Worm (Caenorhabditis elegans) whole organism, young adult: ENCODE data around the gene math-1.
A peak's percentile ranks its signal among the peaks of the same experiment; 100 is the strongest.
"Not testable (repeated sequence)": the region's sequence is repeated elsewhere in the genome, so short reads cannot be mapped to it uniquely, and the experiment has no call there.

ENCODE experiments used
- C06A6.2 ChIP-seq: fragments of 200-800 bp; sonication (Bioruptor generic); conservative IDR thresholded peaks from 2 replicates; pipeline ENCODE4 v1.3.6; 2022; ENCODE audit warnings: missing genetic modification characterization, missing compliant biosample characterization
- D2030.7 ChIP-seq: fragments of 200-800 bp; sonication (Bioruptor generic); IDR thresholded peaks from 2 replicates; pipeline ENCODE4 v1.3.6; 2022; ENCODE audit warnings: missing genetic modification reagents, missing genetic modification characterization, missing compliant biosample characterization
- F10E7.11 ChIP-seq: sonication (generic microtip); optimal IDR thresholded peaks from 2 replicates; lab custom pipeline; 2017; ENCODE audit warnings: mild to moderate bottlenecking, missing genetic modification characterization, moderate library complexity, missing compliant biosample characterization
- F52B5.7 ChIP-seq: sonication (generic microtip); optimal IDR thresholded peaks from 2 replicates; lab custom pipeline; 2016; ENCODE audit warnings: mild to moderate bottlenecking, missing genetic modification characterization, missing compliant biosample characterization
- T26A5.8 ChIP-seq: sonication (generic microtip); optimal IDR thresholded peaks from 2 replicates; lab custom pipeline; 2016; ENCODE audit warnings: missing genetic modification characterization, missing compliant biosample characterization
- Y53G8AR.9 ChIP-seq: fragments of 200-800 bp; sonication (Bioruptor generic); conservative IDR thresholded peaks from 2 replicates; pipeline ENCODE4 v1.3.6; 2022; ENCODE audit warnings: missing genetic modification reagents, missing genetic modification characterization, missing compliant biosample characterization
- Y95B8A.8 ChIP-seq: fragments of 200-800 bp; sonication (Bioruptor generic); IDR thresholded peaks from 2 replicates; pipeline ENCODE4 v1.3.6; 2022; ENCODE audit warnings: missing genetic modification reagents, missing genetic modification characterization, missing compliant biosample characterization
- athp-1 ChIP-seq: sonication (generic microtip); optimal IDR thresholded peaks from 2 replicates; lab custom pipeline; 2017; ENCODE audit warnings: mild to moderate bottlenecking, missing genetic modification characterization, missing compliant biosample characterization
- dpff-1 ChIP-seq: sonication (generic microtip); optimal IDR thresholded peaks from 2 replicates; lab custom pipeline; 2017; ENCODE audit warnings: mild to moderate bottlenecking, missing genetic modification characterization, missing compliant biosample characterization
- lin-26 ChIP-seq: fragments of 200-800 bp; sonication (Bioruptor generic); IDR thresholded peaks from 2 replicates; pipeline ENCODE4 v1.3.6; 2022; ENCODE audit warnings: missing genetic modification reagents, missing genetic modification characterization, missing compliant biosample characterization
- lin-35 ChIP-seq, 3 experiments: fragments of 150-350 bp in 2 of 3; sonication (generic microtip) in 1 of 3; optimal IDR thresholded peaks; 2 replicates each; lab custom pipeline; 2014 to 2018; ENCODE audit warnings: missing biosample characterization in 3 of 3, missing genetic modification characterization in 3 of 3, missing genetic modification reagents in 3 of 3
- lin-54 ChIP-seq: fragments of 200-800 bp; sonication (Bioruptor generic); optimal IDR thresholded peaks from 2 replicates; lab custom pipeline; 2018; ENCODE audit warnings: mild to moderate bottlenecking, missing genetic modification characterization, missing compliant biosample characterization
- lsl-1 ChIP-seq: fragments of 200-800 bp; sonication (Bioruptor generic); optimal IDR thresholded peaks from 2 replicates; lab custom pipeline; 2018; ENCODE audit warnings: mild to moderate bottlenecking, missing genetic modification characterization, moderate library complexity, missing compliant biosample characterization
- madf-3 ChIP-seq: fragments of 200-800 bp; sonication (Bioruptor generic); IDR thresholded peaks from 2 replicates; pipeline ENCODE4 v1.3.6; 2022; ENCODE audit warnings: missing genetic modification reagents, missing genetic modification characterization, missing compliant biosample characterization
- madf-6 ChIP-seq: fragments of 200-800 bp; sonication (Bioruptor generic); IDR thresholded peaks from 2 replicates; pipeline ENCODE4 v1.3.6; 2022; ENCODE audit warnings: missing genetic modification reagents, missing genetic modification characterization, missing compliant biosample characterization
- mcd-1 ChIP-seq: fragments of 200-800 bp; sonication (Bioruptor generic); IDR thresholded peaks from 2 replicates; pipeline ENCODE4 v1.3.6; 2022; ENCODE audit warnings: missing genetic modification reagents, missing genetic modification characterization, missing compliant biosample characterization
- mes-4 ChIP-seq: sonication (generic microtip); optimal IDR thresholded peaks from 2 replicates; lab custom pipeline; 2016; ENCODE audit warnings: missing genotype, missing genetic modification characterization, missing compliant biosample characterization
- mxl-1 ChIP-seq: sonication (generic microtip); optimal IDR thresholded peaks from 2 replicates; lab custom pipeline; 2016; ENCODE audit warnings: missing genetic modification characterization, missing compliant biosample characterization
- nfyb-1 ChIP-seq: fragments of 200-800 bp; sonication (Bioruptor generic); IDR thresholded peaks from 2 replicates; pipeline ENCODE4 v1.3.6; 2022; ENCODE audit warnings: missing genetic modification reagents, missing genetic modification characterization, missing compliant biosample characterization
- nhr-120 ChIP-seq: fragments of 200-800 bp; sonication (Bioruptor generic); IDR thresholded peaks from 2 replicates; pipeline ENCODE4 v1.3.6; 2022; ENCODE audit warnings: missing genetic modification characterization, missing compliant biosample characterization
- nhr-80 ChIP-seq: sonication (generic microtip); optimal IDR thresholded peaks from 2 replicates; lab custom pipeline; 2016; ENCODE audit warnings: missing genetic modification characterization, missing compliant biosample characterization
- rec-8 ChIP-seq, 2 experiments: sonication (generic microtip); optimal IDR thresholded peaks; 2 replicates each; lab custom pipeline; 2016; ENCODE audit warnings: mild to moderate bottlenecking in 2 of 2, missing genetic modification characterization in 2 of 2, missing genetic modification reagents in 2 of 2, missing genotype in 2 of 2, missing biosample characterization in 1 of 2, missing compliant biosample characterization in 1 of 2, moderate library complexity in 1 of 2
- rpc-1 ChIP-seq, 2 experiments: fragments of 150-350 bp in 1 of 2; sonication (generic microtip) in 1 of 2; optimal IDR thresholded peaks; 2 replicates each; lab custom pipeline; 2014 to 2018; ENCODE audit warnings: missing biosample characterization in 1 of 2, missing genetic modification characterization in 1 of 2, missing genetic modification reagents in 1 of 2, missing genotype in 1 of 2
- snpc-1.3 ChIP-seq: sonication (generic microtip); optimal IDR thresholded peaks from 2 replicates; lab custom pipeline; 2017; ENCODE audit warnings: missing genetic modification characterization, mild to moderate bottlenecking, missing compliant biosample characterization, antibody characterized with exemption, moderate library complexity, missing genotype, missing genetic modification reagents; ENCODE audit not compliant: insufficient read depth
- snpc-3.4 ChIP-seq: sonication (generic microtip); optimal IDR thresholded peaks from 2 replicates; lab custom pipeline; 2017; ENCODE audit warnings: missing genetic modification characterization, mild to moderate bottlenecking, missing compliant biosample characterization, antibody characterized with exemption, moderate library complexity, missing genotype, missing genetic modification reagents
- tbp1 ChIP-seq: fragments of 200-800 bp; sonication (Bioruptor generic); optimal IDR thresholded peaks from 2 replicates; lab custom pipeline; 2018; ENCODE audit warnings: mild to moderate bottlenecking, missing genetic modification characterization, missing compliant biosample characterization
- zfh-2 ChIP-seq: fragments of 200-800 bp; sonication (Bioruptor generic); conservative IDR thresholded peaks from 2 replicates; pipeline ENCODE4 v1.3.6; 2022; ENCODE audit warnings: missing genetic modification reagents, missing genetic modification characterization, missing compliant biosample characterization
- ztf-22 ChIP-seq: fragments of 200-800 bp; sonication (Bioruptor generic); optimal IDR thresholded peaks from 2 replicates; lab custom pipeline; 2018; ENCODE audit warnings: mild to moderate bottlenecking, missing genetic modification characterization, moderate library complexity, missing compliant biosample characterization
- ztf-3 ChIP-seq: fragments of 200-800 bp; sonication (Bioruptor generic); optimal IDR thresholded peaks from 2 replicates; lab custom pipeline; 2018; ENCODE audit warnings: mild to moderate bottlenecking, missing genetic modification characterization, missing compliant biosample characterization
- ztf-6 ChIP-seq: fragments of 200-800 bp; sonication (Bioruptor generic); IDR thresholded peaks from 2 replicates; pipeline ENCODE4 v1.3.6; 2022; ENCODE audit warnings: missing genetic modification reagents, missing genetic modification characterization, missing compliant biosample characterization

Gene math-1

ce11 chrII:2031852-2032251 lies 14.6 kb downstream of the math-1 start, which contains the start of gene bath-5:
Gene bath-5 (minus strand): TSS chrII:2031952.
- TF ChIP-seq madf-6 (peak; percentile 42; the same call in 1 of the 2 replicates), D2030.7 (GFP tag; lab: Robert Waterston, UW) (peak; percentile 40; the same call in 1 of the 2 replicates), Y95B8A.8 (GFP tag; lab: Robert Waterston, UW) (no peak), lsl-1 (GFP tag; lab: Kevin White, UChicago) (peak; percentile 82)
- TF ChIP-seq, all 124 proteins: peak for 3

ce11 chrII:2030367-2030766 lies 16.1 kb downstream of the math-1 start, which contains the start of gene bath-3:
Gene bath-3 (minus strand): TSS chrII:2030467.
- TF ChIP-seq nfyb-1 (GFP tag; lab: Robert Waterston, UW) (no peak), T26A5.8 (tag; lab: Kevin White, UChicago) (no peak), nhr-80 (tag; lab: Kevin White, UChicago) (no peak), athp-1 (peak; percentile 15), F10E7.11 (tag; lab: Kevin White, UChicago) (no peak), mes-4 (tag; lab: Kevin White, UChicago) (no peak), ztf-6 (GFP tag; lab: Robert Waterston, UW) (no peak), lsl-1 (GFP tag; lab: Kevin White, UChicago) (peak; percentile 57), F52B5.7 (no peak), lin-54 (no peak), madf-3 (no peak)

DNA sequence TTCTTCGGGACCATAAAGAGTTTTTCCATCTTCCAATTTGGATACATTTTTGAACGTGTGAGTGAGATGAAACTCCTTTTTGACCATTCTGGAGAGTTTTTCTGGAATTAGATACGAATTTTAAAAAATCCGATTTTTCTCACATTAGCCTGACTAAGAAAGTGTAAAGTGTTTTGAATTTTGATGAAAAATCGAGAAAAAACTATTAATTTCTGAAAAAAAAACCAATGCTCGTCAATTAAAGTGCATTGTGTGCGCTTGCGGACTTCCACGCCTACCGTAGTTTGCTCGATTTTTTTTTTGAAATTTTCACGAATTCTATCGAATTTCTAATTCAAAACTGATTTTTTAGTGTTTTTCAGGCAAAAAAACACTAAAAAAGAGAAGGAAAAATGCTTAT lies 17.7 kb downstream of the math-1 start, which contains the start of gene bath-1:
TSS of gene bath-1 (minus strand) at position 101 of the 400 bp plus-strand sequence.
- TF ChIP-seq lin-35 (GFP tag; optimal IDR thresholded peaks at IDR 0.05; lab: Kevin White, UChicago): no peak
- TF ChIP-seq Y53G8AR.9 (GFP tag; lab: Robert Waterston, UW): no peak
- TF ChIP-seq ztf-22: no peak
- TF ChIP-seq mcd-1 (GFP tag; lab: Robert Waterston, UW): no peak
- no peak for TF ChIP-seq nhr-120 (GFP tag; lab: Robert Waterston, UW)
- no peak for TF ChIP-seq snpc-1.3 (tag; lab: Kevin White, UChicago)
- TF ChIP-seq lsl-1 (GFP tag; lab: Kevin White, UChicago): peak; percentile 39
- no peak for TF ChIP-seq mxl-1 (tag; lab: Kevin White, UChicago)

- no peak for TF ChIP-seq dpff-1 (tag; lab: Kevin White, UChicago)
- TF ChIP-seq rec-8 (tag; optimal IDR thresholded peaks at IDR 0.05; lab: Kevin White, UChicago): no peak
- no peak for TF ChIP-seq tbp1 (GFP tag; lab: Kevin White, UChicago)
- TF ChIP-seq ztf-3: no peak
- TF ChIP-seq zfh-2 (GFP tag; lab: Robert Waterston, UW): no peak
Measured at ce11 chrII:2026525-2026924, 19.9 kb downstream of the math-1 start, which contains the start of gene bath-21. Gene bath-21 (minus strand): TSS chrII:2026625.

DNA sequence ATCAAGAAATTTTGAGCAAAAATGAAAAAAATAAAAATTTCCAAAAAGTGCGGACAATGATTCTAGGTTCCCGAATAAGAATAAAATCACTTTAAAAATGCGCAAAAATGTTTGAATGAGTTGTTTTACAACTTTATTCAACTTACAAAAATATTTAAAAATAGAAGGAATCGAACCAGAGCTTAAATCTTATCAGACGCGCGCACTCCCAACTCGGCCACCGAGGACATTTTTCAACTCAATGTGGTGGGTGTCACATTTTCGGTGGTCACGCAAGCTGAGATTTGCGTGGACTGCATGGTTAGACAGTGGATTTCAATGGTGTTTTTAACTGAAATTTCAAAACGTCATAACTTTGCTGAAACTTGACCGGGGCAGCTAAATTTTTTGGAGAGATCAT lies 21.8 kb downstream of the math-1 start:
- not testable (repeated sequence) for TF ChIP-seq rpc-1 (optimal IDR thresholded peaks at IDR 0.05; lab: Kevin White, UChicago)
- TF ChIP-seq rpc-1 (tag; optimal IDR thresholded peaks at IDR 0.05; lab: Kevin White, UChicago) (peak; percentile 28), lin-26 (GFP tag; lab: Robert Waterston, UW) (peak; percentile 62; the same call in 1 of the 2 replicates), tbp1 (GFP tag; lab: Kevin White, UChicago) (peak; percentile 65)

ce11 chrII:2023514-2023913 lies 22.9 kb downstream of the math-1 start, which contains the start of gene cya-2:
Gene cya-2 (minus strand): TSS chrII:2023614.
- not testable (repeated sequence) for TF ChIP-seq Y53G8AR.9 (GFP tag; lab: Robert Waterston, UW); C06A6.2 (GFP tag; lab: Robert Waterston, UW); snpc-3.4 (tag; lab: Kevin White, UChicago)
